Worm (Caenorhabditis elegans) whole organism, L4/young adult: ENCODE measurements around the gene Y47D7A.11.

ENCODE experiments used
- W03F9.2 ChIP-seq: fragments of 150-350 bp; optimal IDR thresholded peaks from 2 replicates; lab custom pipeline; 2014; ENCODE audit warnings: missing biosample characterization, missing genetic modification characterization
- dao-5 ChIP-seq: sonication (generic microtip); optimal IDR thresholded peaks from 2 replicates; lab custom pipeline; 2016; ENCODE audit warnings: missing genotype, missing genetic modification characterization, moderate library complexity, missing compliant biosample characterization
- him-1 ChIP-seq: sonication (generic microtip); optimal IDR thresholded peaks from 2 replicates; lab custom pipeline; 2016; ENCODE audit warnings: missing genotype, missing genetic modification reagents, missing genetic modification characterization, missing compliant biosample characterization

Gene Y47D7A.11

ce11 chrV:4421475-4421874 is 6.6 kb downstream of the Y47D7A.11 start, which contains the start of gene skr-14:
Gene skr-14 (minus strand): TSS chrV:4421575.
- TF ChIP-seq dao-5 (tag; lab: Kevin White, UChicago) = no peak
- no peak for TF ChIP-seq W03F9.2 (tag; lab: Kevin White, UChicago)
- TF ChIP-seq him-1 (tag; lab: Kevin White, UChicago) = no peak

ce11 chrV:4419767-4420322 is 8.3 kb downstream of the Y47D7A.11 start, which contains the start of the genes Y47D7A.7 and Y47D7A.2:
Gene Y47D7A.7 (minus strand): TSS chrV:4419867.
Gene Y47D7A.2 (plus strand): TSS chrV:4420272.
- TF ChIP-seq him-1 (tag; lab: Kevin White, UChicago) = no peak
- TF ChIP-seq W03F9.2 (tag; lab: Kevin White, UChicago) = no peak
- TF ChIP-seq dao-5 (tag; lab: Kevin White, UChicago) = no peak

ce11 chrV:4418116-4418515 is 10.0 kb downstream of the Y47D7A.11 start, which contains the start of gene Y47D7A.6:
Gene Y47D7A.6 (minus strand): TSS chrV:4418216.
- TF ChIP-seq dao-5 (tag; lab: Kevin White, UChicago) (no peak), W03F9.2 (tag; lab: Kevin White, UChicago) (no peak), him-1 (tag; lab: Kevin White, UChicago) (no peak)

- no peak for TF ChIP-seq W03F9.2 (tag; lab: Kevin White, UChicago)
- no peak for TF ChIP-seq him-1 (tag; lab: Kevin White, UChicago)
- TF ChIP-seq dao-5 (tag; lab: Kevin White, UChicago) = no peak
These were observed 11.4 kb downstream of the Y47D7A.11 start, which contains the start of gene Y47D7A.18 for ce11 chrV:4416710-4417109. Gene Y47D7A.18 (minus strand): TSS chrV:4416810.

ce11 chrV:4414613-4415071 is 13.5 kb downstream of the Y47D7A.11 start, which contains the start of gene grl-5:
Gene grl-5 (minus strand): TSS chrV:4414663.
- no peak for TF ChIP-seq him-1 (tag; lab: Kevin White, UChicago)
- TF ChIP-seq W03F9.2 (tag; lab: Kevin White, UChicago) = no peak
- no peak for TF ChIP-seq dao-5 (tag; lab: Kevin White, UChicago)

- TF ChIP-seq him-1 (tag; lab: Kevin White, UChicago) (no peak), dao-5 (tag; lab: Kevin White, UChicago) (no peak), W03F9.2 (tag; lab: Kevin White, UChicago) (no peak)
These were observed 16.4 kb downstream of the Y47D7A.11 start, which contains the start of gene Y47D7A.17 for ce11 chrV:4411714-4412113. Gene Y47D7A.17 (minus strand): TSS chrV:4411814.

- TF ChIP-seq him-1 (tag; lab: Kevin White, UChicago) (no peak), W03F9.2 (tag; lab: Kevin White, UChicago) (no peak), dao-5 (tag; lab: Kevin White, UChicago) (no peak)
These were observed 17.5 kb downstream of the Y47D7A.11 start, which contains the start of gene Y47D7A.3 for ce11 chrV:4410643-4411042. Gene Y47D7A.3 (plus strand): TSS chrV:4410943.

- no peak for TF ChIP-seq him-1 (tag; lab: Kevin White, UChicago)
- no peak for TF ChIP-seq W03F9.2 (tag; lab: Kevin White, UChicago)
- no peak for TF ChIP-seq dao-5 (tag; lab: Kevin White, UChicago)
These were observed 20.6 kb downstream of the Y47D7A.11 start, which contains the start of gene nhr-118 for ce11 chrV:4407519-4407918. Gene nhr-118 (plus strand): TSS chrV:4407819.

ce11 chrV:4401865-4402264 is 26.2 kb downstream of the Y47D7A.11 start, which contains the start of gene F13A2.5:
Gene F13A2.5 (minus strand): TSS chrV:4401965.
- no peak for TF ChIP-seq him-1 (tag; lab: Kevin White, UChicago)
- no peak for TF ChIP-seq W03F9.2 (tag; lab: Kevin White, UChicago)
- no peak for TF ChIP-seq dao-5 (tag; lab: Kevin White, UChicago)

ce11 chrV:4400118-4400517 is 28.0 kb downstream of the Y47D7A.11 start, which contains the start of gene F13A2.4:
Gene F13A2.4 (minus strand): TSS chrV:4400218.
- TF ChIP-seq dao-5 (tag; lab: Kevin White, UChicago) = no peak
- no peak for TF ChIP-seq W03F9.2 (tag; lab: Kevin White, UChicago)
- no peak for TF ChIP-seq him-1 (tag; lab: Kevin White, UChicago)

- TF ChIP-seq dao-5 (tag; lab: Kevin White, UChicago) = no peak
These were observed 29.2 kb downstream of the Y47D7A.11 start for ce11 chrV:4398884-4399283.

- TF ChIP-seq W03F9.2 (tag; lab: Kevin White, UChicago) (no peak), dao-5 (tag; lab: Kevin White, UChicago) (no peak), him-1 (tag; lab: Kevin White, UChicago) (no peak)
These were observed 30.0 kb downstream of the Y47D7A.11 start for ce11 chrV:4398127-4398526.

- TF ChIP-seq dao-5 (tag; lab: Kevin White, UChicago) (no peak), W03F9.2 (tag; lab: Kevin White, UChicago) (no peak), him-1 (tag; lab: Kevin White, UChicago) (no peak)
These were observed 31.8 kb downstream of the Y47D7A.11 start, which contains the start of gene F13A2.3 for ce11 chrV:4396257-4396656. Gene F13A2.3 (minus strand): TSS chrV:4396357.
